Worm (Caenorhabditis elegans) whole organism, young adult: Measurements from ENCODE around the gene lelo-3.

Source experiments
- F57A8.1 ChIP-seq: fragments of 200-800 bp; sonication (Bioruptor generic); optimal IDR thresholded peaks from 2 replicates; lab custom pipeline; 2018; ENCODE audit warnings: mild to moderate bottlenecking, missing genetic modification characterization, moderate library complexity, missing compliant biosample characterization
- Y56A3A.18 ChIP-seq: fragments of 200-800 bp; sonication (Bioruptor generic); IDR thresholded peaks from 2 replicates; pipeline ENCODE4 v1.3.6; 2022; ENCODE audit warnings: missing genetic modification reagents, missing genetic modification characterization, missing compliant biosample characterization
- ama-1 ChIP-seq, 3 experiments: fragments of 150-350 bp in 1 of 3; sonication (generic microtip) in 2 of 3; optimal IDR thresholded peaks; 2 replicates each; lab custom pipeline; 2014 to 2018; ENCODE audit warnings: missing biosample characterization in 2 of 3, missing genetic modification characterization in 2 of 3, missing genetic modification reagents in 2 of 3
- ceh-100 ChIP-seq: fragments of 200-800 bp; sonication (Bioruptor generic); IDR thresholded peaks from 2 replicates; pipeline ENCODE4 v1.3.6; 2022; ENCODE audit warnings: missing genetic modification reagents, missing genetic modification characterization, missing compliant biosample characterization
- hmg-20 ChIP-seq: fragments of 200-800 bp; sonication (Bioruptor generic); IDR thresholded peaks from 2 replicates; pipeline ENCODE4 v1.3.6; 2022; ENCODE audit warnings: missing genetic modification reagents, missing genetic modification characterization, missing compliant biosample characterization
- lin-40 ChIP-seq: sonication (generic microtip); optimal IDR thresholded peaks from 2 replicates; lab custom pipeline; 2016; ENCODE audit warnings: missing genetic modification characterization, mild to moderate bottlenecking, missing compliant biosample characterization, missing genotype, missing genetic modification reagents
- nhr-179 ChIP-seq: sonication (generic microtip); optimal IDR thresholded peaks from 2 replicates; lab custom pipeline; 2016; ENCODE audit warnings: mild to moderate bottlenecking, missing genetic modification characterization, missing compliant biosample characterization
- snpc-1.3 ChIP-seq: sonication (generic microtip); optimal IDR thresholded peaks from 2 replicates; lab custom pipeline; 2017; ENCODE audit warnings: missing genetic modification characterization, mild to moderate bottlenecking, missing compliant biosample characterization, antibody characterized with exemption, moderate library complexity, missing genotype, missing genetic modification reagents; ENCODE audit not compliant: insufficient read depth
- snpc-4 ChIP-seq, 5 experiments: fragments of 150-350 bp in 1 of 5; sonication (generic microtip) in 4 of 5; optimal IDR thresholded peaks; 2 replicates each; lab custom pipeline; 2014 to 2018; ENCODE audit warnings: missing genetic modification characterization in 5 of 5, missing biosample characterization in 3 of 5, antibody characterized with exemption in 2 of 5, mild to moderate bottlenecking in 2 of 5, missing compliant biosample characterization in 2 of 5, missing genotype in 2 of 5, moderate library complexity in 2 of 5, missing genetic modification reagents in 1 of 5
- zim-3 ChIP-seq: sonication (generic microtip); optimal IDR thresholded peaks from 2 replicates; lab custom pipeline; 2017; ENCODE audit warnings: mild to moderate bottlenecking, missing genetic modification characterization, moderate library complexity, missing compliant biosample characterization

- TF ChIP-seq ama-1 (optimal IDR thresholded peaks at IDR 0.05; lab: Kevin White, UChicago) (no peak), ama-1 (GFP tag; optimal IDR thresholded peaks at IDR 0.05; lab: Kevin White, UChicago) (no peak), Y56A3A.18 (GFP tag; lab: Robert Waterston, UW) (no peak), F57A8.1 (GFP tag; lab: Kevin White, UChicago) (no peak), ceh-100 (no peak), lin-40 (tag; lab: Kevin White, UChicago) (no peak), snpc-4 (GFP tag; optimal IDR thresholded peaks at IDR 0.05; lab: Kevin White, UChicago) (no peak), snpc-4 (tag; optimal IDR thresholded peaks at IDR 0.05; lab: Kevin White, UChicago) (no peak), nhr-179 (no peak), hmg-20 (GFP tag; lab: Robert Waterston, UW) (no peak), snpc-1.3 (no peak), zim-3 (tag; lab: Kevin White, UChicago) (no peak)
These were observed 29.6 kb downstream of the lelo-3 start, which contains the start of gene F22F4.5 for ce11 chrX:5992770-5993169.
